Fruit fly (Drosophila melanogaster): ENCODE results near the gene Fhos.

dm6 chr3L:8729565-8729964 is 23.9 kb upstream of the Fhos start, which contains the start of gene Cp19:
- no peak for TF ChIP-seq Mio (GFP tag; optimal IDR thresholded peaks at IDR 0.05)
- TF ChIP-seq lola (GFP tag; optimal IDR thresholded peaks at IDR 0.05): no peak
- TF ChIP-seq usp (GFP tag; optimal IDR thresholded peaks at IDR 0.05): no peak
- no peak for TF ChIP-seq Myc (optimal IDR thresholded peaks at IDR 0.05)
- TF ChIP-seq psq (GFP tag; optimal IDR thresholded peaks at IDR 0.05): no peak
- no peak for TF ChIP-seq fru (GFP tag; optimal IDR thresholded peaks at IDR 0.05)
- no peak for TF ChIP-seq Dfd (GFP tag; optimal IDR thresholded peaks at IDR 0.05)
- TF ChIP-seq dsf (GFP tag; optimal IDR thresholded peaks at IDR 0.05; ENCODE audit: borderline replicate concordance): no peak
- no peak for TF ChIP-seq Hnf4 (GFP tag; optimal IDR thresholded peaks at IDR 0.05)
- no peak for TF ChIP-seq Vsx2 (GFP tag; optimal IDR thresholded peaks at IDR 0.05; ENCODE audit: partially characterized antibody)

All from whole organism, wandering third instar larva.